Worm (Caenorhabditis elegans): ENCODE results near the gene F55C9.14.

F55C9.14 gene

ce11 chrV:19296723-19297122, 2.6 kb upstream of the F55C9.14 start, which contains the start of gene F55C9.6:
Gene F55C9.6, minus strand, starts transcription at chrV:19296823.
- TF ChIP-seq C34B4.2 (tag; optimal IDR thresholded peaks at IDR 0.05): no peak
- no peak for TF ChIP-seq ces-1 (GFP tag; optimal IDR thresholded peaks at IDR 0.05)
- TF ChIP-seq mep-1 (tag; optimal IDR thresholded peaks at IDR 0.05): no peak
- TF ChIP-seq ceh-88 (GFP tag; IDR thresholded peaks at IDR 0.05): no peak
- TF ChIP-seq lin-39 (tag; optimal IDR thresholded peaks at IDR 0.05): no peak
- TF ChIP-seq egl-27 (tag; optimal IDR thresholded peaks at IDR 0.05): no peak
- no peak for TF ChIP-seq efl-3 (GFP tag; optimal IDR thresholded peaks at IDR 0.05)
- TF ChIP-seq nhr-90 (tag; optimal IDR thresholded peaks at IDR 0.05; ENCODE audit: poor library complexity): no peak

DNA sequence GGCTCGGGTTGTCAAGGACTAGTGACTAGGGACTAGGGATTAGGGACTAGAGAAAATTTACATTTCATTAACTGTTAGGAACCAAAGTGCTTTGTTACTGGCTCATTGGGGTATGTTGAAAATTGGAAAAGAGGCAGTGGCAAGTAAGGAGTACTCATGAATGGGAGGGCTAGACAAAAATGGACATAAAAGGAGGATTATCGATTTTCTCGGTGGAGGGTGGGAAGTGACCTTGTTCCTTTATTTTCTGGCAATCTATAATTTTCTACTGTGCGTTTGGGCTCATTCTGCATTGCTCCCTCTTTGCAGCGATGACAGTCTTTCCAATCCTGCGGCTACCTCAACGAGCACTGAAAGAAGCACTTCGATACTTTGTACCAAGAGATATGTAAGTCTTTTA, 1.9 kb upstream of the F55C9.14 start, which contains the start of gene fbxb-60:
TSS of gene fbxb-60 (plus strand) at position 301 of the 400 bp plus-strand sequence.
- TF ChIP-seq ama-1 (optimal IDR thresholded peaks at IDR 0.05) (no peak), nhr-85 (tag) (no peak), efl-1 (optimal IDR thresholded peaks at IDR 0.05) (no peak), efl-1 (GFP tag; optimal IDR thresholded peaks at IDR 0.05 in 1 of 2) (no peak), jun-1 (tag; optimal IDR thresholded peaks at IDR 0.05) (no peak), snu-23 (GFP tag; optimal IDR thresholded peaks at IDR 0.05) (no peak), lin-35 (GFP tag; optimal IDR thresholded peaks at IDR 0.05) (no peak), fkh-4 (tag; optimal IDR thresholded peaks at IDR 0.05; ENCODE audit: borderline replicate concordance) (no peak), C04F5.9 (tag; optimal IDR thresholded peaks at IDR 0.05) (no peak), egl-27 (tag; optimal IDR thresholded peaks at IDR 0.05) (no peak), sup-37 (GFP tag; optimal IDR thresholded peaks at IDR 0.05) (no peak), unc-86 (tag; optimal IDR thresholded peaks at IDR 0.05) (no peak)

DNA sequence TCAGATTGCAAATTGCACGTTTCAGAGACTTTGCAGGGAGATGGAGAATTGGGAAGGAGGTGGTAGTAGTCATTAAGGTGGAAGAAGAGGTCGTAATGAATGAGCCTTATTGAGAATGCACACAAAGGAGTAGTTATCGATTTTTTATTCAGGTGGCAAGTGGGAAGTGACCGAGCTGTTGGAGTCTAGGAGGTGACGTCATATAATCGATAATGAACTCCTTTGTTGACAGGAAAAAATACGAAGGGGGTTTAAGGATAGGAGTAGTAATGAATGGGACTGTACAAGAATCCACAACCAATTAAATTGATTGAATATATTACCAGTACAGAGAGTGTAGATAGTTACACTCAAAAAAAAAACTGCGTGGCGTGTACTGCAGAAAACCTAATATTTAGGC, 2.6 kb downstream of the F55C9.14 start, which contains the start of gene fbxb-62:
TSS of gene fbxb-62 (minus strand) at position 101 of the 400 bp plus-strand sequence.
- TF ChIP-seq mab-9 (GFP tag; IDR thresholded peaks at IDR 0.05) (no peak), nhr-19 (GFP tag; conservative IDR thresholded peaks at IDR 0.05) (0 out of 2 replicates have a peak, but pooled peaks have one; percentile 3)

- TF ChIP-seq dsc-1 (tag; optimal IDR thresholded peaks at IDR 0.05) (no peak), mdl-1 (tag; optimal IDR thresholded peaks at IDR 0.05) (no peak), fos-1 (tag; optimal IDR thresholded peaks at IDR 0.05) (no peak), snpc-4 (tag; optimal IDR thresholded peaks at IDR 0.05) (no peak)
These were observed 4.3 kb downstream of the F55C9.14 start, which contains the start of the genes fbxb-63 and fbxb-61 for ce11 chrV:19303589-19304174. Gene fbxb-63, minus strand, starts transcription at chrV:19303730. Gene fbxb-61, plus strand, starts transcription at chrV:19304124.

DNA sequence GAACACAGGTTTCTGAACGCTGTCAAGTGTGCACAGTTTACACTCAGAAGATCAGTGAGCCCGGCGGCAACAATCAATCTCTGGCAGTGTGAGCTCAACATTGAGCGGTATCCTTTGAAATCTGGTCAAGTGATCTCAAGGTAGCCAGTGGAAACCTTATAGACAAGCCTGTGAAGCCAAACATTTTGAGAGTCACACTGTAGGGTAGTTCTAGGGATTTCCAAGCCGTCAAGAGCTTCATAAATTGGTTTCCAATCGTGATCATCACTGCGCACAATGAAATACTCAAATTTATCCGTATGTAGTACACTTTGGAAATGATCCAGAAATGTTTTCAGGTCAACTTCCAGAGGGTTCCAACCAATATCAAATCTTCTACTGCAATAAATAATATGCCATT, 7.5 kb downstream of the F55C9.14 start, which contains the start of gene F55C9.15:
TSS of gene F55C9.15 (minus strand) at position 101 of the 400 bp plus-strand sequence.
- TF ChIP-seq aha-1 (tag; optimal IDR thresholded peaks at IDR 0.05): no peak
- no peak for TF ChIP-seq jun-1 (tag; optimal IDR thresholded peaks at IDR 0.05)
- TF ChIP-seq ets-5 (GFP tag; IDR thresholded peaks at IDR 0.05): no peak
- TF ChIP-seq lin-39 (tag; optimal IDR thresholded peaks at IDR 0.05): no peak
- TF ChIP-seq unc-30 (tag; optimal IDR thresholded peaks at IDR 0.05): no peak
- TF ChIP-seq egl-13 (tag; optimal IDR thresholded peaks at IDR 0.05): no peak
- TF ChIP-seq lin-15B (tag; optimal IDR thresholded peaks at IDR 0.05): no peak
- no peak for TF ChIP-seq elt-2 (tag; optimal IDR thresholded peaks at IDR 0.05)
- TF ChIP-seq ztf-11 (tag; optimal IDR thresholded peaks at IDR 0.05): no peak
- no peak for TF ChIP-seq unc-86 (tag; optimal IDR thresholded peaks at IDR 0.05)
- TF ChIP-seq hpl-2 (GFP tag; optimal IDR thresholded peaks at IDR 0.05): no peak
- no peak for TF ChIP-seq C34B4.2 (tag; optimal IDR thresholded peaks at IDR 0.05)
- TF ChIP-seq nhr-85 (tag): no peak
- no peak for TF ChIP-seq egl-27 (tag; optimal IDR thresholded peaks at IDR 0.05)
